Worm (Caenorhabditis elegans): ENCODE data around the gene F32D8.7.

F32D8.7 gene

DNA sequence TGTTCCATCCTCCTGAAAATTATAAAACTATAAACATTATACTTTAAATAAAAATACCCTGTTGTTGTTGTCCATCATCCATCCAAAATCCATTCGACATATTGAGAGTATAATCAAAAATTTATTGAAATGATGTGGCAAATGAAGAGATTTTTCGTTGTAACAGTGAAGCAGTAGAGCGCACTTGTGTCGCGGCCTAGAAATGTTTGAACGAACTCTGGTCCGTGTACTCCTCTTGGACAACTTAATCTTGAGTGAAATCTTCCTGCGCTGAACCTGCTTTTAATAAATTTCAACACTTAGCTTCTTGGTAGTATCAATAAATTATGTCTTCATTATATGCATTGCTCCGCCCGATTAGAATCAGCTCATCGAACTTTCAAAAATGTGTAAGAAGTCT, 3.6 kb upstream of the F32D8.7 start, which contains the start of the genes F32D8.14 and F32D8.5:
Gene F32D8.14 (minus strand): TSS at position 188 of the 400 bp plus-strand sequence.
Gene F32D8.5 (plus strand): TSS at position 200 of the 400 bp plus-strand sequence.
- TF ChIP-seq W03F9.2 (tag; optimal IDR thresholded peaks at IDR 0.05) (peak; percentile 92), dao-5 (tag; optimal IDR thresholded peaks at IDR 0.05) (no peak), him-1 (tag; optimal IDR thresholded peaks at IDR 0.05) (peak; percentile 33)

DNA sequence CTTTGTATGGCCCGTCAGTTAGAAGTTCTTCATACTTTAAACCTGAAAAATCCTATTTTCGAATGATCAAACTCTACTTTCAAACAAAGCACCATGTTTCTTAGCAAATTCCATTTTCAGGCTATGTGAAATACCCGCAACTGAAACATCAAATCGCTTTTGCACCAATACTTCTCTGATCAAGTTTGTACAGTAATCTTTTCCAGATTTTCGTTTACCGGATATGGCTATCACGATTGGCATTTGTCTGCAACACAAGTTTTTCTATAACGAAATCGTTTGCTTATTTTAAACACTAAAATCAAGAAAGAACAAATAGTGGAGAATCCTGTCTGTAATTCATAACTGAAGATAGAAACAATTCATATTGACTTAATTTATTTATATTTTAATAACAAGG, 1.9 kb upstream of the F32D8.7 start, which contains the start of gene F32D8.13:
Gene F32D8.13 (minus strand): TSS at position 249 of the 400 bp plus-strand sequence.
- no peak for TF ChIP-seq W03F9.2 (tag; optimal IDR thresholded peaks at IDR 0.05)

DNA sequence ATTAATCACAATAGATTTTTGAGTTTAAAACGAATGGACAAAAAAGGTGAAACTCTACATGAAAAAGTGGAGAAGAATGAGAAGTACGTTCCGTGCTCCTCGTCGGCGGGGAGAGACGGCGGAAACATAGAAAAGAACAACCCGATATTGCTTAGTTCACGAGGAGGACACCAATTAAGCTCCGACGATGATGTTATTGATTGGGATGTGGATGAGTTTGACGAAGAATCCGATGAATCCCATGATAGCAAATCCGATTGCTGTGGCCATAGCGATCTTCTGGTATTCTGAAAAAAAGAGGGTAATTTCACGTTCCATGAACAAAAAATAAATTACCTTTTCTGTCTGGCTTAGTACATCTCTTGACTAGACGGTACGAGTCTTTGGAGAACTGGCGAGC, 1.5 kb upstream of the F32D8.7 start:
- TF ChIP-seq him-1 (tag; optimal IDR thresholded peaks at IDR 0.05) (no peak), W03F9.2 (tag; optimal IDR thresholded peaks at IDR 0.05) (no peak), dao-5 (tag; optimal IDR thresholded peaks at IDR 0.05) (no peak)

DNA sequence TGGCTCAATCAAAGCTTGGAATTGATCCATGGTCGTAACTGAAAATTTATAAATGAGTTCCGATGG, 1.3 kb upstream of the F32D8.7 start, which contains the start of gene sec-61.G:
Gene sec-61.G (minus strand): TSS at position 38 of the 66 bp plus-strand sequence.
- TF ChIP-seq dao-5 (tag; optimal IDR thresholded peaks at IDR 0.05) (no peak), W03F9.2 (tag; optimal IDR thresholded peaks at IDR 0.05) (no peak), him-1 (tag; optimal IDR thresholded peaks at IDR 0.05) (no peak)

DNA sequence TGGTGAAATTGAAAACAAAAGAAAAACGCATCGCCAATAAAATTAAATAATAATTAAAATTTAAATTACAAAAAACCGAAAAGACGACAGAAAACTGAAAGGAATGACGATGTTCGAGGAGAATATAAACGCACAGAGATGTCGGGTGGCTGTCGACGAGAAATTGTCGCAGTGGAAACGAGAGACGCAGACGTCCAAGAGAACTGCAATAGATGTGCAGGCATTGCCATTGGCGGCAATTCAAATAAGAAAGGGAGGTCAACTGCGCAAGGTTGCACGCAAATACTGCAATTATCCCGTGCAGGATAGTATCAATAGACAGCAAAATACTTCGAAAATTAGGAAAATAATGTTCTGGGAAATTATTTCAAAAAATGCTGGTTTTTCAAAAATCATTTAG, 1.1 kb upstream of the F32D8.7 start:
- TF ChIP-seq dao-5 (tag; optimal IDR thresholded peaks at IDR 0.05) (peak; percentile 43), W03F9.2 (tag; optimal IDR thresholded peaks at IDR 0.05) (peak; percentile 97), him-1 (tag; optimal IDR thresholded peaks at IDR 0.05) (peak; percentile 97)

DNA sequence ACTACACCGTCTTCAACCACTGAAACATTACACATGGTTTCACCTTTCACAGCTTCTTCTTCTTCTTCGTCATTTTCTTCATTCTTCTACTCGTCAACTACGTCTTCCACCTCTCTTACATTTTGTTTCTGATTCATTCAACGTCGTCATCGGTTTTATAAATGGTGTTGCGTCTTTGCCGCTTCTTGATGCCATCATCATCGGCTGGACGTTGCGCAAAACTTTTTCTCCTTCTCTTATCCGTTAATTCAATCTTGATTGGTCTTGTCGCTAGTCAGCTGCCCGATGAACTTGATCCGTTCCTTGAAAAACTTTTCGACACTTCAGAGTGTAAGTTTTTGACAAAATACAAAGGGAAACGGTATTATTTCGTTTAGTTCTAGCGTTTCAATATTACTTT, 394 bp downstream of the F32D8.7 start:
- no peak for TF ChIP-seq dao-5 (tag; optimal IDR thresholded peaks at IDR 0.05)
- TF ChIP-seq W03F9.2 (tag; optimal IDR thresholded peaks at IDR 0.05) = no peak

DNA sequence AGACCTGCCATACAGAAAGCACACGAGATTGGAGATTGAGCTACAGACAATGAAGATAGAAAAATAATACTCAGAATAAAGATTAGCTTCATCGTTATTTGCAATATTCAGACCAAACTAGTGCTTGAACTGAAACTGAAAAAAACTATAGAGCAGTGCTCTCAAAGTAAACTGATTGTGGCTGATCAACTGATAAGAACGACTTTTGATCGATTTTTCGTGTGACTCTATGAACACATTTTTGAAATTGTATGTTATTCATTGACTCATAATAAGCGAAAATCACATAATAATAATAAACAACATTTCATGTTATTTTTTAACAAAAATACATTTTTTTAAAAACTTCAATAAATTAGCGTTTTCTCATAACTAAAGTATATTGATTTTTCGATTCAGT, 2.9 kb downstream of the F32D8.7 start, which contains the start of gene spp-16:
Gene spp-16 (minus strand): TSS at position 179 of the 400 bp plus-strand sequence.
- TF ChIP-seq him-1 (tag; optimal IDR thresholded peaks at IDR 0.05) (no peak), dao-5 (tag; optimal IDR thresholded peaks at IDR 0.05) (no peak), W03F9.2 (tag; optimal IDR thresholded peaks at IDR 0.05) (no peak)

DNA sequence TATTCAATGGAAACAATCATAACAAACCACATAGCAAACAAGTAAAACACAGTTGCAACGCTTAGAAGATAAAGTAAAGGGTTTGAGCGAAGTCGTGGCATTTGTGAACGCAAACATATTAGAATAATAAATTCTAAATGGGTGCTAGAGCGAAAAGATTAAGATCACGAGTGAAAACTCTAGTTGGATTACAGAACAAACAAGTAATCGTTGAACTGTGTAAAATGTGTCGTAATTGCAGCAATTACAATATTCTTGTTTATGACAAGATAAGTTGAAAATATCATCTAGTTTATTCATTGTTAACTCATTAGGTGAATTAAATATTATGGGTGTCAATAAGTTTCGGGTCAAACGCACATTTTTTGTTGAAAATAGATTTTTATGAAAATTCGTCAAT, 4.4 kb downstream of the F32D8.7 start, which contains the start of gene F32D8.8:
Gene F32D8.8 (minus strand): TSS at position 101 of the 400 bp plus-strand sequence.
- no peak for TF ChIP-seq him-1 (tag; optimal IDR thresholded peaks at IDR 0.05)
- TF ChIP-seq dao-5 (tag; optimal IDR thresholded peaks at IDR 0.05) = no peak
- TF ChIP-seq W03F9.2 (tag; optimal IDR thresholded peaks at IDR 0.05) = no peak

DNA sequence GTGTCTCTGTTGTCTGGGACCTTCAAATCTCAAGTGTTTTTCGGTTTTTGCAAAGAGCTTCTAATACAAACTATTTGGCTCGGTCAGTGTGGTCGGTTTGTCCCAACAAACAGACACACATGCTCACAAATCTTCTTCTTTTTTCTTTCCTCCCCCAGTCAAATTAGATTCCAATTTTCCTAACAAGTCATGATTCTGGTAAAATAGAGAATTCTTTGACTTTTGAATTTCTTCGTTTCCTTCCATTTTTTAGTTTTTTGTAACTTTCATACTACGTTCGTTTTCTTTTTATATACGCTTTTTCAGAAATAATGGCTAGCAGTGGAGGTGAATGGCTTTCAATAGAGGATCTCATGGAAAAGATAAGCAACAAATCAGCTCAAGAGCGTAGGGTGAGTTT, 5.5 kb downstream of the F32D8.7 start, which contains the start of gene F32D8.15:
Gene F32D8.15 (plus strand): TSS at position 301 of the 400 bp plus-strand sequence.
- no peak for TF ChIP-seq W03F9.2 (tag; optimal IDR thresholded peaks at IDR 0.05)
- TF ChIP-seq him-1 (tag; optimal IDR thresholded peaks at IDR 0.05) = no peak
- TF ChIP-seq dao-5 (tag; optimal IDR thresholded peaks at IDR 0.05) = no peak

DNA sequence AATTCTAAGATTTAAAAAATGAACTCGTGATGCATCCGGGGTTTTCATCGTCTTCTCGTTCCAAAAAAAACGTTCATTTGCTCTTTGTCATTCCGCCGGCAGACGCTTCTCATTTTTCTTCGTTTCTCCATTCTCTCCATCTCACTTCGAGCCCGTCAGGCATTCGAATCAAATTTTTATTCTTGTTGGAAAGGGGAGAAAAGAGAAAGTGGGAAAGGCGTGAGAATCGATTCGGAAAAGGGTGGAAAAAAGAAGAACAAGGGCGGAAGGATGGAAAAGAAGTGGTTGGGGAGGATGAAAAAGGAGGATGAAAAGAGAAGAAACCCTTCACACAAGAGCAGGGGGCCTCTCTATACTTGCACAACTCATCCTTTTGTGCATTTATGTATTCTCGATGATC, 6.6 kb downstream of the F32D8.7 start:
- TF ChIP-seq him-1 (tag; optimal IDR thresholded peaks at IDR 0.05) = no peak
- no peak for TF ChIP-seq dao-5 (tag; optimal IDR thresholded peaks at IDR 0.05)
- TF ChIP-seq W03F9.2 (tag; optimal IDR thresholded peaks at IDR 0.05) = no peak

DNA sequence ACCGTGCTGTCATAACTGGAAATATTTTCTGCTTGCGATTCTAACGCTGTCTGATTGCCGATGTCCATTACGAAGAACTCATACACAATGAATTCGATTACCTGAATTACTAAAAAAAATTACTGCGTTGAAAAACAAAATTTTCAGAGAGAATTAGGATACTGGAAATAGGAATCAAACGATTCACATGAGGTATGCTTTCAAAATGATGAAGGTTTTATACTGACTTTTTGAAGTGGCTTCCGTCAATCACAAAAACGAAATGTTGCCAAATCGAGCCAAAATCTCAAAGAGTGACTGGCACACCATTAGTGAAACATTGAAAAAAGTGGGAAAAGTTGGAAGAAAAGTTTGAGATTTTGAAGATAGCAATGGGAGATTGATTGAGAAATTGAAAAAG, 10.8 kb downstream of the F32D8.7 start, which contains the start of gene zzz-1:
Gene zzz-1 (minus strand): TSS at position 101 of the 400 bp plus-strand sequence.
- no peak for TF ChIP-seq dao-5 (tag; optimal IDR thresholded peaks at IDR 0.05)
- no peak for TF ChIP-seq him-1 (tag; optimal IDR thresholded peaks at IDR 0.05)
- no peak for TF ChIP-seq W03F9.2 (tag; optimal IDR thresholded peaks at IDR 0.05)

DNA sequence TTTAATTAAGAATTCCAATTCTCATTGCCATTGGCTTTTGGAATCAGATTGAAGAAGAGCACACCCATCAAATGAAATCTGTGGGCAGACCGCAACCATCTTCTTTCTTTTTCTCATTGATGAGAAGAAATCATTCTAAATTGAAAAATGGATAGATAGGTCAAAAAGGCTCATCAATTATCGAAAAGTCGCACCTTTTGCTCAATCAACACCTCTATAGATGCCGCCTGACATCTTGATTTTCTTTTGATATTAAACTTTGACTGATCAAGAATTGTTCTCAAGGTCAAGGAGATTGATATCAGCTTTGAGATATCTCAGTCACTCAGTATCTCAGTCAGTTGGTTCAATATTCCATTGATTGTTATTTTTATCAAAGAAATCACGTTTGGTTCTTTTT, 11.7 kb downstream of the F32D8.7 start:
- no peak for TF ChIP-seq him-1 (tag; optimal IDR thresholded peaks at IDR 0.05)
- TF ChIP-seq W03F9.2 (tag; optimal IDR thresholded peaks at IDR 0.05) = no peak
- no peak for TF ChIP-seq dao-5 (tag; optimal IDR thresholded peaks at IDR 0.05)

DNA sequence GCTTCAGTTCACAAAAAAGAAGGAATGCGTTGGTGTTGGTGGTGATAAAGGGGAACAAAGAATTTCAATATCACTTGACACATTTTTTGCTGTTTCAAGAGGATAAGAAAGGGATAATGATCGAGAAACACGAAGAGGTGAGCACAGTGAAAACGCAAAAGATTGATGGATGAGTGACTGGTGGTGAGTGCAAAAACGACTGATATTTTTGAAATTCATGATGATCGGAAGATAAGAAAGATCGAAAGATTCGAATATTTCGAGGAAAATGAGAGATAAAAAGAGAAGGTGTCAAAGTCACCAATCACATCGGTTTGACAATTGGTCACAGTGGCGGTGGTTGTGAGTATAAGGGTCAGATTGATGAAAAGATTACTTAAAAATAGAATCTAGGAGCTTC, 17.7 kb downstream of the F32D8.7 start:
- TF ChIP-seq W03F9.2 (tag; optimal IDR thresholded peaks at IDR 0.05) = no peak
- no peak for TF ChIP-seq him-1 (tag; optimal IDR thresholded peaks at IDR 0.05)
- no peak for TF ChIP-seq dao-5 (tag; optimal IDR thresholded peaks at IDR 0.05)

DNA sequence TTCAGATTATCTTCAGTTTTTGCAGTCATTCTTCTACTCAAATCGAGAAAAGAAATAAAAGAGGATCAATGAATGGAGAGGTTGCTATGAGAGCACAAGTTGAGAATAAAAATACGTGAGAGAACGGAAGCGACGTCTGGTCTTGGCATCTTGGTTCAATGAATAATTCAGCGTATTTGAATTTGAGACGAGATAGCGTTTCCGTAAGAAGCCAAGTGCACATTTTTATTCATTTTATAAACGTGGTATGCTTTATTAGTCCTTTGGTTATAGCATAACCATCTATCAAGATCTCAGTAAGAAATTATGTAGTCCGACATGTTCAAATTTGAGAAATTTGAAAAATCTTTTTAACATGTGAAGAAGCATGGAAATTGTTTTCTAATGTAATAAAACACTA, 20.1 kb downstream of the F32D8.7 start, which contains the start of gene F58B4.2:
Gene F58B4.2 (minus strand): TSS at position 101 of the 400 bp plus-strand sequence.
- TF ChIP-seq W03F9.2 (tag; optimal IDR thresholded peaks at IDR 0.05) = no peak
- TF ChIP-seq dao-5 (tag; optimal IDR thresholded peaks at IDR 0.05) = no peak
- TF ChIP-seq him-1 (tag; optimal IDR thresholded peaks at IDR 0.05) = no peak

DNA sequence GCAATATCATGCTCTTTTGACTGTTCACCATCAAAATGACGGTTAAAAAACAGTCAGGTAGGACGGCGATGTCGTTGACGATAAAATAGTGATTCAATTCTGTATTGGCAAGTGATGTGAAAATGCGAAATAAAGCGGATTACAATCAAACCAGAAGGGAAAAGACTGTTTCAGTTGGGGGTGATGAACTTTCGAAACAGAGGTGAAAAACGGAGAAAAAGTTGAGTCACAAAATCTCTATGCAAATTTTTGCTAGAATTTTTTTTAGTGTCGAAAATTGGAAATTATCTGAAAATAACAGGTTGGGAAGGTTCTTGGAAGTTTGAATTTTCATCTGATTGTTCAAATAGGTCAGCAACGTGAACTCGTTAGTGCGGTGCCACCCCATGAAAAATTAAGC, 23.5 kb downstream of the F32D8.7 start, which contains the start of gene nas-31:
Gene nas-31 (minus strand): TSS at position 101 of the 400 bp plus-strand sequence.
- TF ChIP-seq him-1 (tag; optimal IDR thresholded peaks at IDR 0.05) (no peak), dao-5 (tag; optimal IDR thresholded peaks at IDR 0.05) (no peak), W03F9.2 (tag; optimal IDR thresholded peaks at IDR 0.05) (no peak)

All from whole organism, L4/young adult.